Fruit fly (Drosophila melanogaster) whole organism, embryonic: ENCODE data around the gene Tomosyn.

Source experiments
- Bgb ChIP-seq: fragments of 200-800 bp; sonication (Bioruptor generic); IDR thresholded peaks from 2 replicates; pipeline ENCODE4 v1.3.6; 2022; ENCODE audit warnings: missing biosample characterization, missing genetic modification characterization; ENCODE audit not compliant: partially characterized antibody
- CG10274 ChIP-seq: fragments of 200-800 bp; sonication (Bioruptor generic); optimal IDR thresholded peaks from 3 replicates; lab custom pipeline; 2017; ENCODE audit warnings: missing biosample characterization, mild to moderate bottlenecking, missing genetic modification characterization
- CG12155 ChIP-seq: fragments of 200-800 bp; sonication (Bioruptor generic); optimal IDR thresholded peaks from 3 replicates; lab custom pipeline; 2016; ENCODE audit warnings: missing biosample characterization, missing genetic modification characterization
- CG12299 ChIP-seq: fragments of 200-800 bp; sonication (Bioruptor generic); optimal IDR thresholded peaks from 2 replicates; lab custom pipeline; 2018; ENCODE audit warnings: missing biosample characterization, mild to moderate bottlenecking, missing genetic modification characterization
- CG13424 ChIP-seq: fragments of 200-800 bp; sonication (Bioruptor generic); optimal IDR thresholded peaks from 2 replicates; lab custom pipeline; 2019; ENCODE audit warnings: missing biosample characterization, mild to moderate bottlenecking, missing genetic modification characterization, moderate library complexity
- CG15269 ChIP-seq: fragments of 200-800 bp; sonication (Bioruptor generic); optimal IDR thresholded peaks from 2 replicates; lab custom pipeline; 2018; ENCODE audit warnings: missing biosample characterization, mild to moderate bottlenecking, missing genetic modification characterization, moderate library complexity
- CG17361 ChIP-seq: fragments of 200-800 bp; sonication (Bioruptor generic); IDR thresholded peaks from 3 replicates; pipeline ENCODE4 v1.3.6; 2022; ENCODE audit warnings: missing biosample characterization, missing genetic modification characterization
- CG17829 ChIP-seq: fragments of 200-800 bp; optimal IDR thresholded peaks from 2 replicates; lab custom pipeline; 2019; ENCODE audit warnings: missing biosample characterization, mild to moderate bottlenecking, missing genetic modification characterization, moderate library complexity
- CG18599 ChIP-seq: fragments of 200-800 bp; sonication (Bioruptor generic); optimal IDR thresholded peaks from 3 replicates; lab custom pipeline; 2017; ENCODE audit warnings: missing biosample characterization, missing genetic modification characterization, mild to moderate bottlenecking, moderate library complexity, missing genetic modification reagents
- CG2120 ChIP-seq: fragments of 200-800 bp; sonication (Bioruptor generic); optimal IDR thresholded peaks from 3 replicates; lab custom pipeline; 2016; ENCODE audit warnings: missing biosample characterization, missing genetic modification characterization
- CG2129 ChIP-seq: fragments of 200-800 bp; sonication (Bioruptor generic); IDR thresholded peaks from 2 replicates; pipeline ENCODE4 v1.3.6; 2022; ENCODE audit warnings: missing biosample characterization, missing genetic modification characterization; ENCODE audit not compliant: partially characterized antibody
- CG31441 ChIP-seq: fragments of 200-800 bp; sonication (Bioruptor generic); IDR thresholded peaks from 2 replicates; pipeline ENCODE4 v1.3.6; 2022; ENCODE audit warnings: missing biosample characterization, missing genetic modification characterization
- CG3838 ChIP-seq: fragments of 200-800 bp; sonication (Bioruptor generic); optimal IDR thresholded peaks from 3 replicates; lab custom pipeline; 2016; ENCODE audit warnings: missing biosample characterization, missing genetic modification characterization
- CG8290 ChIP-seq, 3 experiments: fragments of 200-800 bp; sonication (Bioruptor generic); optimal IDR thresholded peaks; 2 replicates each; lab custom pipeline; 2016 to 2019; ENCODE audit warnings: missing biosample characterization in 3 of 3, missing genetic modification characterization in 3 of 3, mild to moderate bottlenecking in 2 of 3, moderate library complexity in 1 of 3
- CG8924 ChIP-seq: fragments of 200-800 bp; optimal IDR thresholded peaks from 3 replicates; lab custom pipeline; 2019; ENCODE audit warnings: missing biosample characterization, mild to moderate bottlenecking, missing genetic modification characterization, moderate library complexity
- CG9797 ChIP-seq: fragments of 200-800 bp; sonication (Bioruptor generic); optimal IDR thresholded peaks from 3 replicates; lab custom pipeline; 2018; ENCODE audit warnings: missing biosample characterization, mild to moderate bottlenecking, missing genetic modification characterization
- Dbx ChIP-seq: fragments of 200-800 bp; sonication (Bioruptor generic); IDR thresholded peaks from 3 replicates; pipeline ENCODE4 v1.3.6; 2022; ENCODE audit warnings: missing biosample characterization, missing genetic modification characterization
- Dref ChIP-seq: fragments of 200-800 bp; sonication (Bioruptor generic); IDR thresholded peaks from 2 replicates; pipeline ENCODE4 v1.3.6; 2022; ENCODE audit warnings: missing biosample characterization, missing genetic modification characterization
- HLH54F ChIP-seq: fragments of 200-800 bp; sonication (Bioruptor generic); optimal IDR thresholded peaks from 3 replicates; lab custom pipeline; 2016; ENCODE audit warnings: missing biosample characterization, missing genetic modification characterization
- Hr3 ChIP-seq: fragments of 200-800 bp; sonication (Bioruptor generic); optimal IDR thresholded peaks from 3 replicates; lab custom pipeline; 2016; ENCODE audit warnings: missing biosample characterization, missing genetic modification characterization
- MTF-1 ChIP-seq: fragments of 200-800 bp; sonication (Bioruptor generic); optimal IDR thresholded peaks from 2 replicates; lab custom pipeline; 2018; ENCODE audit warnings: missing biosample characterization, mild to moderate bottlenecking, missing genetic modification characterization, borderline replicate concordance
- Meics ChIP-seq: fragments of 200-800 bp; sonication (Bioruptor generic); optimal IDR thresholded peaks from 2 replicates; lab custom pipeline; 2017; ENCODE audit warnings: missing biosample characterization, mild to moderate bottlenecking, missing genetic modification characterization
- Myb ChIP-seq: fragments of 200-800 bp; sonication (Bioruptor generic); optimal IDR thresholded peaks from 2 replicates; lab custom pipeline; 2016; ENCODE audit warnings: missing biosample characterization, missing genetic modification characterization
- NFAT ChIP-seq: fragments of 200-800 bp; sonication (Bioruptor generic); IDR thresholded peaks from 2 replicates; pipeline ENCODE4 v1.3.6; 2022; ENCODE audit warnings: missing biosample characterization, missing genetic modification characterization
- Rfx ChIP-seq: fragments of 200-800 bp; sonication (Bioruptor generic); IDR thresholded peaks from 2 replicates; pipeline ENCODE4 v1.3.6; 2022; ENCODE audit warnings: missing biosample characterization, missing genetic modification characterization
- Sry-β ChIP-seq: fragments of 200-800 bp; sonication (Bioruptor generic); optimal IDR thresholded peaks from 2 replicates; lab custom pipeline; 2018; ENCODE audit warnings: missing biosample characterization, mild to moderate bottlenecking, missing genetic modification characterization, moderate library complexity
- Sry-δ ChIP-seq: fragments of 200-800 bp; sonication (Bioruptor generic); optimal IDR thresholded peaks from 2 replicates; lab custom pipeline; 2016; ENCODE audit warnings: missing biosample characterization, missing genetic modification characterization
- Tbp ChIP-seq: fragments of >200 bp; optimal IDR thresholded peaks from 2 replicates; lab custom pipeline; 2018; ENCODE audit warnings: missing biosample characterization, missing genetic modification characterization
- bcd ChIP-seq: fragments of 200-800 bp; sonication (Bioruptor generic); optimal IDR thresholded peaks from 2 replicates; lab custom pipeline; 2017; ENCODE audit warnings: missing biosample characterization, mild to moderate bottlenecking, missing genetic modification characterization
- cato ChIP-seq: fragments of 200-800 bp; sonication (Bioruptor generic); optimal IDR thresholded peaks from 2 replicates; lab custom pipeline; 2016; ENCODE audit warnings: missing biosample characterization, missing genetic modification characterization, borderline replicate concordance
- ci ChIP-seq: fragments of 200-800 bp; sonication (Bioruptor generic); IDR thresholded peaks from 3 replicates; pipeline ENCODE4 v1.3.6; 2022; ENCODE audit warnings: missing biosample characterization, missing genetic modification characterization
- crol ChIP-seq: fragments of 200-800 bp; sonication (Bioruptor generic); IDR thresholded peaks from 2 replicates; pipeline ENCODE4 v1.3.6; 2022; ENCODE audit warnings: missing biosample characterization, missing genetic modification characterization
- dpn ChIP-seq, 2 experiments: fragments of 200-800 bp; sonication (Bioruptor generic); optimal IDR thresholded peaks; 3 replicates each; lab custom pipeline; 2016; ENCODE audit warnings: missing biosample characterization in 2 of 2, missing genetic modification characterization in 2 of 2
- fd96Cb ChIP-seq: fragments of 200-800 bp; sonication (Bioruptor generic); optimal IDR thresholded peaks from 2 replicates; lab custom pipeline; 2018; ENCODE audit warnings: missing biosample characterization, mild to moderate bottlenecking, missing genetic modification characterization, moderate library complexity
- gcm2 ChIP-seq: fragments of 200-800 bp; sonication (Bioruptor generic); optimal IDR thresholded peaks from 2 replicates; lab custom pipeline; 2016; ENCODE audit warnings: missing biosample characterization, missing genetic modification characterization
- grau ChIP-seq: fragments of 200-800 bp; optimal IDR thresholded peaks from 3 replicates; lab custom pipeline; 2019; ENCODE audit warnings: missing biosample characterization, mild to moderate bottlenecking, missing genetic modification characterization, moderate library complexity
- ind ChIP-seq: fragments of 200-800 bp; sonication (Bioruptor generic); optimal IDR thresholded peaks from 3 replicates; lab custom pipeline; 2016; ENCODE audit warnings: missing biosample characterization, missing genetic modification characterization
- lab ChIP-seq: fragments of 200-800 bp; sonication (Bioruptor generic); optimal IDR thresholded peaks from 3 replicates; lab custom pipeline; 2017; ENCODE audit warnings: missing biosample characterization, missing genetic modification characterization, mild to moderate bottlenecking, moderate library complexity, missing genetic modification reagents
- lbe ChIP-seq: fragments of 200-800 bp; sonication (Bioruptor generic); optimal IDR thresholded peaks from 2 replicates; lab custom pipeline; 2016; ENCODE audit warnings: missing biosample characterization, mild to moderate bottlenecking, missing genetic modification characterization
- nom ChIP-seq: fragments of 200-800 bp; sonication (Bioruptor generic); optimal IDR thresholded peaks from 2 replicates; lab custom pipeline; 2017; ENCODE audit warnings: missing biosample characterization, missing genetic modification characterization, mild to moderate bottlenecking, moderate library complexity, missing genetic modification reagents
- prd ChIP-seq, 3 experiments: fragments of >200 bp in 2 of 3; fragments of 200-800 bp in 1 of 3; sonication (Bioruptor generic) in 1 of 3; optimal IDR thresholded peaks in 2 of 3; IDR thresholded peaks in 1 of 3; 2 replicates in 2 of 3; 3 replicates in 1 of 3; pipeline versions ENCODE4 v1.3.6 to Lab custom; 2017 to 2022; ENCODE audit warnings: missing biosample characterization in 1 of 3, missing genetic modification characterization in 1 of 3
- row ChIP-seq: fragments of 200-800 bp; sonication (Bioruptor generic); IDR thresholded peaks from 3 replicates; pipeline ENCODE4 v1.3.6; 2022; ENCODE audit warnings: missing biosample characterization, missing genetic modification characterization
- sisA ChIP-seq: fragments of 200-800 bp; sonication (Bioruptor generic); IDR thresholded peaks from 2 replicates; pipeline ENCODE4 v1.3.6; 2022; ENCODE audit warnings: missing biosample characterization, missing genetic modification characterization
- slbo ChIP-seq: fragments of 200-800 bp; sonication (Bioruptor generic); IDR thresholded peaks from 2 replicates; pipeline ENCODE4 v1.3.6; 2022; ENCODE audit warnings: missing biosample characterization, missing genetic modification characterization
- slou ChIP-seq: fragments of 200-800 bp; sonication (Bioruptor generic); optimal IDR thresholded peaks from 3 replicates; lab custom pipeline; 2016; ENCODE audit warnings: missing biosample characterization, missing genetic modification characterization
- vvl ChIP-seq: fragments of 200-800 bp; sonication (Bioruptor generic); IDR thresholded peaks from 2 replicates; pipeline ENCODE4 v1.3.6; 2022; ENCODE audit warnings: missing biosample characterization, missing genetic modification characterization

Gene Tomosyn

dm6 chrX:12595100-12595609, 36.2 kb upstream of the Tomosyn start (continued):
- no peak for TF ChIP-seq MTF-1
- 0 out of 3 replicates have a peak, but pooled peaks have one; percentile 37 for TF ChIP-seq ci
- TF ChIP-seq sisA (GFP tag; lab: Robert Waterston, UW): no peak
- TF ChIP-seq Bgb (GFP tag; lab: Robert Waterston, UW): peak; percentile 16; the same call in 1 of the 2 replicates
- no peak for TF ChIP-seq CG8290 (GFP tag; optimal IDR thresholded peaks at IDR 0.05; lab: Kevin White, UChicago)
- TF ChIP-seq CG8290 (tag; optimal IDR thresholded peaks at IDR 0.05; lab: Kevin White, UChicago): peak in 1 of 2 experiments; percentile 26
- peak; percentile 88 for TF ChIP-seq crol (GFP tag; lab: Robert Waterston, UW)
- TF ChIP-seq CG12299 (tag; lab: Kevin White, UChicago): no peak

DNA sequence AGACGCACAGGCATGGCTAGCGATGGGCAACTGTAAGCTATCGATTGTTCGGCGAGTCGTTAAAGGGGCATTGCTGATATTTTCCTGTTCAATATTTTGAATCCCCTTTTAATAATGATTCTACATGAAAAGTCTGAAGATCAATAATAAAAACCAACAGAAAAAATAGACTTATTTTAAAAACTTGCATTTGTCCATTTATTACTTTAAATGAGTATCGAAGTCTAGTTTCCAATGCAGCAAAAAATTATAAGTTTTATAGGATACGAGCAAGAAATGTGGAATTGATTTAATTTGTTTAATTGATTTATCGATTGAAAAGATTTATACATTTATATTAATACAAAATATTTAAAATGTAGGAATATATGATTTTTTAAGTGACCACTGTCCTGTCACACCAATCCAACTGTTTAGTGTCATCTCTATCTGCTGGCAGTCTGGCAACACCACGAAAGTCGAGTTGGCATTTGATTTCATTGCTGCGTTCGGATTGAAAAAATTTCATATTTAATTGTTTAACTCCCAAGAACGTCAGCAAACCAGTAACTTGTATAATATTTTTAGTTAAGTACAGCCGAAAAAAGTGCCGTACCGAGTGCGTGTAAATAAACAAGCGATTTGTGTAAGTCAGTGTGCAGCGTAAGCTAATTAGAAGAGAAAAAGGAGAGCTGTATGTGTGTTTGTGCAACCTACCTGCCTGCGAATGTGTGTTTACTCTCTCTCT, 35.6 kb upstream of the Tomosyn start, which contains the start of the genes CG1824 and Sec16:
Gene CG1824, minus strand, starts transcription at position 15 of the 727 bp plus-strand sequence.
Gene Sec16, plus strand, starts transcription at position 438 of the 727 bp plus-strand sequence.
- peak; percentile 45 for TF ChIP-seq CG8924 (tag; lab: Kevin White, UChicago)
- no peak for TF ChIP-seq lbe (GFP tag; lab: Kevin White, UChicago)
- TF ChIP-seq Myb (GFP tag; lab: Kevin White, UChicago): peak; percentile 9
- peak; percentile 44 for TF ChIP-seq Sry-β (GFP tag; lab: Kevin White, UChicago)
- TF ChIP-seq Meics: peak; percentile 52
- TF ChIP-seq Rfx (GFP tag; lab: Robert Waterston, UW): peak; percentile 51
- peak; percentile 53 for TF ChIP-seq ind (GFP tag; lab: Kevin White, UChicago)
- peak; percentile 17 for TF ChIP-seq CG18599 (GFP tag; lab: Kevin White, UChicago)
- TF ChIP-seq CG9797: peak; percentile 8
- peak; percentile 14 for TF ChIP-seq CG10274 (GFP tag; lab: Kevin White, UChicago)
- TF ChIP-seq CG17361: peak; percentile 84
- peak; percentile 57 for TF ChIP-seq CG2120
- no peak for TF ChIP-seq prd (optimal IDR thresholded peaks at IDR 0.05; lab: Kevin White, UChicago)
- peak; percentile 35; the same call in 1 of the 3 replicates for TF ChIP-seq prd (GFP tag; IDR thresholded peaks at IDR 0.05; lab: Robert Waterston, UW)
- TF ChIP-seq lab (GFP tag; lab: Kevin White, UChicago): no peak
- TF ChIP-seq vvl (GFP tag; lab: Robert Waterston, UW): no peak
- peak; percentile 82 for TF ChIP-seq Sry-δ (GFP tag; lab: Kevin White, UChicago)
- peak; percentile 78 for TF ChIP-seq row (GFP tag; lab: Robert Waterston, UW)
- peak; percentile 26; the same call in 1 of the 2 replicates for TF ChIP-seq CG2129
- peak; percentile 2; the same call in 1 of the 2 replicates for TF ChIP-seq Bgb (GFP tag; lab: Robert Waterston, UW)
- TF ChIP-seq CG12155: peak; percentile 40
- peak; percentile 59 for TF ChIP-seq slbo (GFP tag; lab: Robert Waterston, UW)
- TF ChIP-seq HLH54F (GFP tag; lab: Kevin White, UChicago): peak; percentile 44
- TF ChIP-seq Dref: peak; percentile 63
- no peak for TF ChIP-seq nom (GFP tag; lab: Kevin White, UChicago)
- peak; percentile 22 for TF ChIP-seq cato (GFP tag; lab: Kevin White, UChicago)
- no peak for TF ChIP-seq CG3838 (GFP tag; lab: Kevin White, UChicago)
- TF ChIP-seq Tbp (GFP tag; lab: Kevin White, UChicago): no peak
- peak; percentile 38 for TF ChIP-seq Hr3 (GFP tag; lab: Kevin White, UChicago)
- peak; percentile 61 for TF ChIP-seq grau (tag; lab: Kevin White, UChicago)
- peak; percentile 34 for TF ChIP-seq bcd (GFP tag; lab: Kevin White, UChicago)
- TF ChIP-seq NFAT: peak; percentile 63; the same call in 1 of the 2 replicates
- peak; percentile 33; the same call in 1 of the 3 replicates for TF ChIP-seq Dbx (GFP tag; lab: Robert Waterston, UW)
- TF ChIP-seq fd96Cb (tag; lab: Kevin White, UChicago): peak; percentile 23
- TF ChIP-seq slou (GFP tag; lab: Kevin White, UChicago): peak; percentile 2
- peak; percentile 61; the same call in 1 of the 2 replicates for TF ChIP-seq CG31441 (GFP tag; lab: Robert Waterston, UW)
- TF ChIP-seq CG13424 (tag; lab: Kevin White, UChicago): peak; percentile 50
- TF ChIP-seq CG15269: no peak
- TF ChIP-seq dpn (GFP tag; optimal IDR thresholded peaks at IDR 0.05; lab: Kevin White, UChicago): peak; percentile 21 to 46
- no peak for TF ChIP-seq gcm2 (GFP tag; lab: Kevin White, UChicago)
- peak; percentile 41 for TF ChIP-seq CG17829 (tag; lab: Kevin White, UChicago)
